Worm (Caenorhabditis elegans): ENCODE data around the gene R02F11.12.

Gene R02F11.12

DNA sequence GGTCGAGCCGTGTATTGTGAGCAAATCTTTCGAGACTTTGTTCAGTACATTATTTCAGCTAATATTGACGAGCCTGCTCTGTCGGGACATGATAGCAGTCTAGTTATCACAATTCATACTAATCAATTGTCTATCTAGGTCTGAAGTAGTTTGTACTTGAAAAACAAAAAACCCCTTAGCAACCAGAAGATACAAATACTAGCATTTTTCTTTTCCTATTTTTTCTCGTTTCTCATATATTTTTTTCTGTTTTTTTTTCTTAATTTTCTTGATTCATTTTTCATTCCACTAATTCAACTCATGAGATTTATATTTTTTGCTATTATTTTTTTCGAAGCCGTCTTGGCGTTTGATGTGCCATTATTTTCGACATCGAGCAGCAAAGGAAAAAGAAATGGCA, 3.3 kb upstream of the R02F11.12 start, which contains the start of gene R02F11.9:
TSS of gene R02F11.9 (plus strand) at position 301 of the 400 bp plus-strand sequence.
- TF ChIP-seq unc-39 (tag; optimal IDR thresholded peaks at IDR 0.05) (no peak), drap-1 (GFP tag; optimal IDR thresholded peaks at IDR 0.05) (no peak), mls-2 (tag; optimal IDR thresholded peaks at IDR 0.05) (no peak), hlh-1 (tag; optimal IDR thresholded peaks at IDR 0.05) (no peak), lin-13 (tag; optimal IDR thresholded peaks at IDR 0.05) (no peak)

DNA sequence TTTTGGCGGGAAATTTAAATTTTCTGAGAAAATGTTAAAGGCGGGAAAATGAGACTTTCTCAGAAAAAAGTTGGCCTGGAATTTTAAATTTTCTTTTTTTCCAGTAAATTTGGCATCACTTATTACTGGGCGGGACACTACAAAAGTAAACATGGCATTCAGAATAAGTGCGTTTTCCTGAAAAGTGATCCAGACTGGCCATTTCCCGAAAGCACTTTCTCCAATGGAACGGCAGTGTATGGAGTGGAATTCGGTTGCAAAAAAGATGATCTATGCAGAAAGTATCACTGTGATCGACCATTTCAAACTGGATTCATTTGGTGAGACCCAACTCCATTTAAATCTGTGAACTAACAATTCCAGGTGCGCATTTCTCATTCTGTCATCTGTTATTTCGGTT, 2.6 kb upstream of the R02F11.12 start:
- TF ChIP-seq ceh-39 (tag; optimal IDR thresholded peaks at IDR 0.05): no peak
- TF ChIP-seq unc-62 (GFP tag; optimal IDR thresholded peaks at IDR 0.05): no peak

DNA sequence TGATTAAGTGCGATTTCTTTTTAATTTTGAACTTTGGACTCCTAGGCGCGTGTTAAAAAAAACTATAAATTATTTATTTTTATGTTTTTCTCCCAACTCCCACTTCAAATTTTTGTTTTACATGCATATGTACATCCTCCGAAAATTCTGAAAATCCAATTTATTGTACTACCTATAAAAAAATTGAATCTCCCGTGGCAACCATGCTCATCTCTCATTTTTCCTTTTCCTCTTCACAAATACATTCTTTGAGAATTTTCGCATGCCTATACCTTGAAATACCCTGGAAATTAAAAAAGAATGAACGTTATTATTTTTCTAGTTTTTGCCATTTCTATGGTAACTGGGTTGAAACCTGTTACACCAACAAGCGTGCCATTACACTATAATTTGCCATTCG, 1.6 kb upstream of the R02F11.12 start, which contains the start of gene R02F11.10:
TSS of gene R02F11.10 (plus strand) at position 301 of the 400 bp plus-strand sequence.
- TF ChIP-seq sptf-1 (tag; optimal IDR thresholded peaks at IDR 0.05) (no peak), lin-32 (GFP tag; optimal IDR thresholded peaks at IDR 0.05) (no peak), mab-5 (tag; optimal IDR thresholded peaks at IDR 0.05) (no peak), nhr-237 (tag; optimal IDR thresholded peaks at IDR 0.05) (no peak), flh-1 (GFP tag; optimal IDR thresholded peaks at IDR 0.05) (no peak), unc-62 (GFP tag; optimal IDR thresholded peaks at IDR 0.05) (no peak)

DNA sequence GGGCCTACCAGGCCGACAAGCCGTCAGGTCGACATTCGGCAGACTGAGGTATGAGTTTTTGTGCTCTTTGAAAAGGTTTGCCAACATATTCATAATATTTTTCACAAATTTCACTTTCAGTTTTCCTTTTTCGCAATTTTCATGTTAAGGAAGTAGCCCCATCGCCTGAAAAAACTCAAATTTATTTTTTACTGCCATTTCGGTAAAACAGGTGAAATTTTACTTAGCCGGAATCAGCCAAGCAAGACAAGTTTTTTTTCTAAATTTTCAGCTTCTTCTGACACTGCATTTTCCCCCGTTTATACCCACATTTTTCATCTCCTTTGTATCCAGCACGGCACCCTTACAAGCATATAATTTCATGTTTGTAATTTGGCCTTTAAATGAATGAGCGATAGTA, 1.1 kb downstream of the R02F11.12 start, which contains the start of gene R02F11.11:
TSS of gene R02F11.11 (plus strand) at position 301 of the 400 bp plus-strand sequence.
- TF ChIP-seq sem-2 (GFP tag; optimal IDR thresholded peaks at IDR 0.05): no peak
- no peak for TF ChIP-seq snpc-4 (tag; optimal IDR thresholded peaks at IDR 0.05)
- no peak for TF ChIP-seq unc-62 (GFP tag; optimal IDR thresholded peaks at IDR 0.05)
- TF ChIP-seq unc-120 (tag; optimal IDR thresholded peaks at IDR 0.05; ENCODE audit: poor library complexity, severe bottlenecking): no peak
- TF ChIP-seq bed-3 (GFP tag; optimal IDR thresholded peaks at IDR 0.05): no peak
- TF ChIP-seq nhr-12 (tag; optimal IDR thresholded peaks at IDR 0.05): no peak
- no peak for TF ChIP-seq lin-13 (tag; optimal IDR thresholded peaks at IDR 0.05)
- TF ChIP-seq mab-5 (tag; optimal IDR thresholded peaks at IDR 0.05): no peak
- no peak for TF ChIP-seq pha-4 (tag; optimal IDR thresholded peaks at IDR 0.05)
- no peak for TF ChIP-seq ceh-43 (GFP tag; optimal IDR thresholded peaks at IDR 0.05)
- TF ChIP-seq ceh-39 (tag; optimal IDR thresholded peaks at IDR 0.05): no peak
- no peak for TF ChIP-seq ztf-11 (tag; optimal IDR thresholded peaks at IDR 0.05)
- TF ChIP-seq ham-2 (GFP tag; optimal IDR thresholded peaks at IDR 0.05): no peak
- TF ChIP-seq sptf-1 (tag; optimal IDR thresholded peaks at IDR 0.05): no peak
- no peak for TF ChIP-seq ceh-83 (GFP tag; optimal IDR thresholded peaks at IDR 0.05)

DNA sequence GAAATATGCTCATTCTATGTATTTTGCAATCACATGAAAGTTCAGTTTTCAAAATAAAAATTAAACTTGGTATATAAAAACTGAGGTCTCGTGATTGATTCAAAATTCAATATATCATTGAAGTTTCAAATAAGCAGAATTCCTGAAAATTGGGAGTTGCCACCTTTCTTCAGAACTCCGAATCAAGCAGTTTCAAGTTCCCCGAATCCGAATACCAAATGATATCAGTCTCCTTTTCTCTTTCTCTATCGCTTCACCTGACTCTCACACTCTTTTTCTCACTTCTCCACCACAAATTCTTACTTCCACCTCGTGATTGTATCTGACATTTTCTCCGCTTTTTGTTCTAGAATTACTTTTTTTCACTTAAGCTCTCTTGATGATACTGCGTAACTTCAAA, 3.8 kb downstream of the R02F11.12 start, which contains the start of gene R02F11.2:
TSS of gene R02F11.2 (plus strand) at position 292 of the 400 bp plus-strand sequence.
- TF ChIP-seq snpc-4 (tag; optimal IDR thresholded peaks at IDR 0.05) (no peak), flh-1 (GFP tag; optimal IDR thresholded peaks at IDR 0.05) (no peak), ces-1 (GFP tag; optimal IDR thresholded peaks at IDR 0.05) (no peak), M03D4.4 (tag; optimal IDR thresholded peaks at IDR 0.05) (no peak), tbx-8 (GFP tag; optimal IDR thresholded peaks at IDR 0.05) (no peak), unc-120 (tag; optimal IDR thresholded peaks at IDR 0.05; ENCODE audit: poor library complexity, severe bottlenecking) (no peak), unc-39 (tag; optimal IDR thresholded peaks at IDR 0.05) (no peak), nhr-28 (tag; optimal IDR thresholded peaks at IDR 0.05) (no peak)

DNA sequence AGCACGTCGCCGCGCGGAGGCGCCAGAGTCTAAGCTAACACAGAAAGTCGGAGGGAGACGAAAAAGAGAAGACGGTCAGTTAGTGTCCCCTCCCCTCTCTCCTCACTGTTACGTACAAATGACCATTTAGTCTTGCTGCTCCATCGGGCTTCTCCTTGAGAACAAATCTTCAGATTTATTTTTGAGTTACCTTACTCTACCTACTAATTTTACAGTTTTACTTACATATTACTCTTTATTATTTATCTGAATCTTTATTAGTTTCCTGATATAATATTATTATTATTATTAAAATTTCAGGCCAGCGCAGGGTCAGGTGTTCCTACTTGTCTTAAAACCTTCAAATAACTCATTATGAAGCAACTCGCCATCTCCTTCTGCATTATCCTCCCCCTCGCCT, 10.3 kb downstream of the R02F11.12 start, which contains the start of gene R02F11.1:
TSS of gene R02F11.1 (plus strand) at position 301 of the 400 bp plus-strand sequence.
- TF ChIP-seq mls-2 (tag; optimal IDR thresholded peaks at IDR 0.05) (no peak), unc-62 (GFP tag; optimal IDR thresholded peaks at IDR 0.05) (no peak), hlh-1 (tag; optimal IDR thresholded peaks at IDR 0.05) (no peak), nhr-12 (tag; optimal IDR thresholded peaks at IDR 0.05) (no peak), zip-8 (tag; optimal IDR thresholded peaks at IDR 0.05) (no peak), nhr-237 (tag; optimal IDR thresholded peaks at IDR 0.05) (no peak), lin-13 (tag; optimal IDR thresholded peaks at IDR 0.05) (no peak), ceh-39 (tag; optimal IDR thresholded peaks at IDR 0.05) (no peak), ceh-43 (GFP tag; optimal IDR thresholded peaks at IDR 0.05) (no peak), nhr-76 (tag; optimal IDR thresholded peaks at IDR 0.05) (no peak), elt-3 (tag; optimal IDR thresholded peaks at IDR 0.05) (no peak), ceh-83 (GFP tag; optimal IDR thresholded peaks at IDR 0.05) (no peak), elt-1 (tag; optimal IDR thresholded peaks at IDR 0.05; ENCODE audit: borderline replicate concordance, insufficient read depth) (no peak), snpc-4 (tag; optimal IDR thresholded peaks at IDR 0.05) (no peak), tbx-8 (GFP tag; optimal IDR thresholded peaks at IDR 0.05) (no peak)
